Fruit fly (Drosophila melanogaster) whole organism, embryonic: Measurements from ENCODE around the gene Nxf3.

Experiments
- Awh ChIP-seq: fragments of 200-800 bp; sonication (Bioruptor generic); IDR thresholded peaks from 2 replicates; pipeline ENCODE4, ENCODE4 v1.3.6; 2022; ENCODE audit warnings: missing biosample characterization, missing genetic modification characterization
- CG10267 ChIP-seq: fragments of 200-800 bp; sonication (Bioruptor generic); optimal IDR thresholded peaks from 2 replicates; lab custom pipeline; 2018; ENCODE audit warnings: missing biosample characterization, mild to moderate bottlenecking, missing genetic modification characterization, moderate library complexity
- CG10274 ChIP-seq: fragments of 200-800 bp; sonication (Bioruptor generic); optimal IDR thresholded peaks from 3 replicates; lab custom pipeline; 2017; ENCODE audit warnings: missing biosample characterization, mild to moderate bottlenecking, missing genetic modification characterization
- CG10565 ChIP-seq: fragments of 200-800 bp; sonication (Bioruptor generic); optimal IDR thresholded peaks from 3 replicates; lab custom pipeline; 2016; ENCODE audit warnings: missing biosample characterization, mild to moderate bottlenecking, missing genetic modification characterization
- CG14965 ChIP-seq: fragments of 200-800 bp; sonication (Bioruptor generic); optimal IDR thresholded peaks from 2 replicates; lab custom pipeline; 2016; ENCODE audit warnings: missing biosample characterization, missing genetic modification characterization, borderline replicate concordance
- CG15073 ChIP-seq: fragments of 200-800 bp; sonication (Bioruptor generic); optimal IDR thresholded peaks from 2 replicates; lab custom pipeline; 2016; ENCODE audit warnings: missing biosample characterization, missing genetic modification characterization
- CG17802 ChIP-seq: fragments of 200-800 bp; sonication (Bioruptor generic); optimal IDR thresholded peaks from 2 replicates; lab custom pipeline; 2018; ENCODE audit warnings: missing biosample characterization, mild to moderate bottlenecking, missing genetic modification characterization, moderate library complexity
- CG17829 ChIP-seq: fragments of 200-800 bp; optimal IDR thresholded peaks from 2 replicates; lab custom pipeline; 2019; ENCODE audit warnings: missing biosample characterization, mild to moderate bottlenecking, missing genetic modification characterization, moderate library complexity
- CG18764 ChIP-seq: fragments of 200-800 bp; sonication (Bioruptor generic); optimal IDR thresholded peaks from 3 replicates; lab custom pipeline; 2016; ENCODE audit warnings: missing biosample characterization, missing genetic modification characterization
- CG31441 ChIP-seq: fragments of 200-800 bp; sonication (Bioruptor generic); IDR thresholded peaks from 2 replicates; pipeline ENCODE4 v1.3.6; 2022; ENCODE audit warnings: missing biosample characterization, missing genetic modification characterization
- CG32772 ChIP-seq: fragments of 200-800 bp; sonication (Bioruptor generic); IDR thresholded peaks from 2 replicates; pipeline ENCODE4 v1.3.6; 2022; ENCODE audit warnings: missing biosample characterization, missing genetic modification characterization
- CG34224 ChIP-seq: fragments of 200-800 bp; sonication (Bioruptor generic); IDR thresholded peaks from 3 replicates; pipeline ENCODE4 v1.3.6; 2022; ENCODE audit warnings: missing biosample characterization, missing genetic modification characterization; ENCODE audit not compliant: partially characterized antibody
- CG34376 ChIP-seq: fragments of 200-800 bp; sonication (Bioruptor generic); optimal IDR thresholded peaks from 2 replicates; lab custom pipeline; 2018; ENCODE audit warnings: missing biosample characterization, mild to moderate bottlenecking, missing genetic modification characterization
- CG3726 ChIP-seq: fragments of 200-800 bp; sonication (Bioruptor generic); IDR thresholded peaks from 3 replicates; pipeline ENCODE4, ENCODE4 v1.3.6; 2022; ENCODE audit warnings: missing biosample characterization, missing genetic modification characterization
- CG3995 ChIP-seq: fragments of 200-800 bp; sonication (Bioruptor generic); optimal IDR thresholded peaks from 3 replicates; lab custom pipeline; 2016; ENCODE audit warnings: missing biosample characterization, missing genetic modification characterization
- CG42726 ChIP-seq: fragments of 200-800 bp; sonication (Bioruptor generic); IDR thresholded peaks from 2 replicates; pipeline ENCODE4 v1.3.6; 2022; ENCODE audit warnings: missing biosample characterization, missing genetic modification characterization; ENCODE audit not compliant: partially characterized antibody
- CG4404 ChIP-seq: fragments of 200-800 bp; sonication (Bioruptor generic); IDR thresholded peaks from 2 replicates; pipeline ENCODE4 v1.3.6; 2022; ENCODE audit warnings: missing biosample characterization, missing genetic modification characterization
- CG4617 ChIP-seq: fragments of 200-800 bp; sonication (Bioruptor generic); optimal IDR thresholded peaks from 3 replicates; lab custom pipeline; 2016; ENCODE audit warnings: missing biosample characterization, missing genetic modification characterization, borderline replicate concordance
- CG8765 ChIP-seq: fragments of 200-800 bp; sonication (Bioruptor generic); IDR thresholded peaks from 2 replicates; pipeline ENCODE4 v1.3.6; 2022; ENCODE audit warnings: missing biosample characterization, missing genetic modification characterization
- CG8924 ChIP-seq: fragments of 200-800 bp; optimal IDR thresholded peaks from 3 replicates; lab custom pipeline; 2019; ENCODE audit warnings: missing biosample characterization, mild to moderate bottlenecking, missing genetic modification characterization, moderate library complexity
- Camta ChIP-seq: fragments of 200-800 bp; sonication (Bioruptor generic); optimal IDR thresholded peaks from 2 replicates; lab custom pipeline; 2016; ENCODE audit warnings: missing biosample characterization, missing genetic modification characterization
- CkIIα-i1 ChIP-seq: fragments of 200-800 bp; sonication (Bioruptor generic); IDR thresholded peaks from 2 replicates; pipeline ENCODE4 v1.3.6; 2022; ENCODE audit warnings: missing biosample characterization, missing genetic modification characterization
- Doc3 ChIP-seq: fragments of 200-800 bp; sonication (Bioruptor generic); IDR thresholded peaks from 3 replicates; pipeline ENCODE4 v1.3.6; 2022; ENCODE audit warnings: missing biosample characterization, missing genetic modification characterization; ENCODE audit not compliant: partially characterized antibody
- Drgx ChIP-seq: fragments of 200-800 bp; sonication (Bioruptor generic); IDR thresholded peaks from 2 replicates; pipeline ENCODE4 v1.3.6; 2022; ENCODE audit warnings: missing biosample characterization, missing genetic modification characterization
- HLHmδ ChIP-seq: fragments of 200-800 bp; sonication (Bioruptor generic); optimal IDR thresholded peaks from 2 replicates; lab custom pipeline; 2018; ENCODE audit warnings: missing biosample characterization, mild to moderate bottlenecking, missing genetic modification characterization, moderate library complexity
- Hr3 ChIP-seq: fragments of 200-800 bp; sonication (Bioruptor generic); optimal IDR thresholded peaks from 3 replicates; lab custom pipeline; 2016; ENCODE audit warnings: missing biosample characterization, missing genetic modification characterization
- MTF-1 ChIP-seq: fragments of 200-800 bp; sonication (Bioruptor generic); optimal IDR thresholded peaks from 2 replicates; lab custom pipeline; 2018; ENCODE audit warnings: missing biosample characterization, mild to moderate bottlenecking, missing genetic modification characterization, borderline replicate concordance
- Neu2 ChIP-seq: fragments of 200-800 bp; sonication (Bioruptor generic); optimal IDR thresholded peaks from 3 replicates; lab custom pipeline; 2016; ENCODE audit warnings: missing biosample characterization, missing genetic modification characterization, borderline replicate concordance
- NfI ChIP-seq: fragments of 200-800 bp; sonication (Bioruptor generic); optimal IDR thresholded peaks from 3 replicates; lab custom pipeline; 2018; ENCODE audit warnings: missing biosample characterization, mild to moderate bottlenecking, missing genetic modification characterization, moderate library complexity
- Six4 ChIP-seq: fragments of 200-800 bp; sonication (Bioruptor generic); optimal IDR thresholded peaks from 2 replicates; lab custom pipeline; 2016; ENCODE audit warnings: missing biosample characterization, missing genetic modification characterization
- YL-1 ChIP-seq: fragments of 200-800 bp; sonication (Bioruptor generic); optimal IDR thresholded peaks from 3 replicates; lab custom pipeline; 2017; ENCODE audit warnings: missing biosample characterization, mild to moderate bottlenecking, missing genetic modification characterization
- chinmo ChIP-seq: fragments of 200-800 bp; sonication (Bioruptor generic); IDR thresholded peaks from 4 replicates; pipeline ENCODE4 v1.3.6; 2022; ENCODE audit warnings: missing biosample characterization, missing genetic modification characterization; ENCODE audit not compliant: partially characterized antibody
- chm ChIP-seq: fragments of 200-800 bp; sonication (Bioruptor generic); IDR thresholded peaks from 2 replicates; pipeline ENCODE4 v1.3.6; 2022; ENCODE audit warnings: missing biosample characterization, missing genetic modification characterization
- chn ChIP-seq: fragments of 200-800 bp; sonication (Bioruptor generic); optimal IDR thresholded peaks from 2 replicates; lab custom pipeline; 2016; ENCODE audit warnings: missing biosample characterization, missing genetic modification characterization
- corto ChIP-seq: fragments of 200-800 bp; sonication (Bioruptor generic); optimal IDR thresholded peaks from 2 replicates; lab custom pipeline; 2016; ENCODE audit warnings: missing biosample characterization, mild to moderate bottlenecking, missing genetic modification characterization, moderate library complexity
- da ChIP-seq: fragments of 200-800 bp; sonication (Bioruptor generic); optimal IDR thresholded peaks from 2 replicates; lab custom pipeline; 2016; ENCODE audit warnings: missing biosample characterization, missing genetic modification characterization
- fd102C ChIP-seq: fragments of 200-800 bp; sonication (Bioruptor generic); optimal IDR thresholded peaks from 2 replicates; lab custom pipeline; 2018; ENCODE audit warnings: missing biosample characterization, mild to moderate bottlenecking, missing genetic modification characterization, moderate library complexity
- hb ChIP-seq: fragments of 200-800 bp; sonication (Bioruptor generic); IDR thresholded peaks from 3 replicates; pipeline ENCODE4 v1.3.6; 2022; ENCODE audit warnings: missing biosample characterization, missing genetic modification characterization; ENCODE audit not compliant: partially characterized antibody
- mirr ChIP-seq: fragments of 200-800 bp; sonication (Bioruptor generic); optimal IDR thresholded peaks from 3 replicates; lab custom pipeline; 2018; ENCODE audit warnings: missing biosample characterization, mild to moderate bottlenecking, missing genetic modification characterization
- pan ChIP-seq, 4 experiments: fragments of >200 bp in 3 of 4; fragments of 200-800 bp in 1 of 4; sonication (Bioruptor generic) in 1 of 4; optimal IDR thresholded peaks in 3 of 4; IDR thresholded peaks in 1 of 4; 2 replicates each; pipeline versions ENCODE4 v1.3.6 to Lab custom; 2017 to 2022; ENCODE audit warnings: missing biosample characterization in 2 of 4, missing genetic modification characterization in 2 of 4, mixed read lengths in 1 of 4
- pfk ChIP-seq: fragments of 200-800 bp; sonication (Bioruptor generic); optimal IDR thresholded peaks from 2 replicates; lab custom pipeline; 2018; ENCODE audit warnings: missing biosample characterization, mild to moderate bottlenecking, missing genetic modification characterization, moderate library complexity
- pho ChIP-seq: fragments of 200-800 bp; sonication (Bioruptor generic); optimal IDR thresholded peaks from 2 replicates; lab custom pipeline; 2016; ENCODE audit warnings: missing biosample characterization, missing genetic modification characterization
- row ChIP-seq: fragments of 200-800 bp; sonication (Bioruptor generic); IDR thresholded peaks from 3 replicates; pipeline ENCODE4 v1.3.6; 2022; ENCODE audit warnings: missing biosample characterization, missing genetic modification characterization
- sens-2 ChIP-seq: fragments of 200-800 bp; sonication (Bioruptor generic); IDR thresholded peaks from 2 replicates; pipeline ENCODE4 v1.3.6; 2022; ENCODE audit warnings: missing biosample characterization, missing genetic modification characterization
- slp2 ChIP-seq: fragments of 200-800 bp; sonication (Bioruptor generic); optimal IDR thresholded peaks from 2 replicates; lab custom pipeline; 2016; ENCODE audit warnings: missing biosample characterization, missing genetic modification characterization
- so ChIP-seq: fragments of 200-800 bp; sonication (Bioruptor generic); IDR thresholded peaks from 3 replicates; pipeline ENCODE4 v1.3.6; 2022; ENCODE audit warnings: missing biosample characterization, missing genetic modification characterization
- toy ChIP-seq: fragments of 200-800 bp; sonication (Bioruptor generic); IDR thresholded peaks from 2 replicates; pipeline ENCODE4 v1.3.6; 2022; ENCODE audit warnings: missing biosample characterization, missing genetic modification characterization
- usp ChIP-seq: fragments of >200 bp; optimal IDR thresholded peaks from 2 replicates; lab custom pipeline; 2017; ENCODE audit warnings: missing biosample characterization, missing genetic modification characterization

Nxf3 gene

DNA sequence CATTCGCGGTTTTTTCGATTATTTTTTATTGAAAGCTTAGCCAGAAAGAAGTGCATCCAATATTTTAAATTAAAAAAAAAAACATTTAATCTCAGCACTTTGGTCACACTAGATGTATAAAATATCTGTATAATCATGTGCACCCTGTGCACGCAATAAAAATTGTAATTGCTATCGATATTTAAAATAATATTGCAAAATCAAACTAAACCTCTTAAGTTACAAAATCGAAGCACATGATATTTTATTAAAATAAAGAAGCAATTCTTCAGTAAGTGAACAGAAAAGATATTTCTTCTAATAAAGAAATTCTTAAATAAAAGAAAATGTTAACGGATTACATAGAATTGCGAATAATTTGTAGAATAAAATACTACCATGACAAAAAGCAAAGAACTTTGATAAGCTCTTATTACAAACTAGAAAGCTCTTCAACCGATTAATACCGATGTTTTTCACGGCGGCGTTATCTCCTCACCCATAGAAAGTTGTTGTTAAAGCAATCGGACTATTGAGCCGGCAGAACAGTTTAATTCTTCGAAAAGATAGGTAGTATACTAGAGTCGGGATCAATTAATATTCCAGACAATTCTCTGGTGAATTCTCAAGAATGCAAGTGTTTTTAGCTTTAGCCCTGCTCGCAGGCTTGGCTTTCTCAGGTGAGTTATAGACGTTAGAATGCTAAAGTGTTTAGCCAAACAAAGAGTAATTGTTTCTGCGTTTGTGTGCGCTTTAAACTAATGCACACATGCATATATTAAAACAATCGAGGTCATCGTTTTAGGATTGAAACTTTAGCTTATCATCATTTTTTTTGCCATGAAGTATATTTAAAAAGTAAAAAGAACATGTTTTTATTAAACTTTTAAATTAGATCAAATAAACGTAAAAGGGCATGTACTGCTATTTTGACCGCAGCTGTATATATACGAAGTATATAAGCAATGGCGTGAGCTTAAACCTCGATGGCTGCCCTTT is 29.0 kb downstream of the Nxf3 start, which contains the start of gene CtsK1 (continued):
- TF ChIP-seq da (GFP tag; lab: Kevin White, UChicago) (no peak), CG32772 (no peak; the same call in 1 of the 2 replicates), Awh (GFP tag; lab: Robert Waterston, UW) (no peak), chm (GFP tag; lab: Robert Waterston, UW) (no peak), CG34224 (peak; percentile 67; the same call in 2 of the 3 replicates), MTF-1 (GFP tag; lab: Kevin White, UChicago) (no peak), CG17829 (tag; lab: Kevin White, UChicago) (peak; percentile 33), mirr (GFP tag; lab: Kevin White, UChicago) (no peak), Doc3 (GFP tag; lab: Robert Waterston, UW) (peak; percentile 78), so (GFP tag; lab: Robert Waterston, UW) (no peak), Hr3 (GFP tag; lab: Kevin White, UChicago) (no peak), CG4617 (GFP tag; lab: Kevin White, UChicago) (no peak), fd102C (GFP tag; lab: Kevin White, UChicago) (no peak), chn (GFP tag; lab: Kevin White, UChicago) (no peak), CG8765 (GFP tag; lab: Robert Waterston, UW) (no peak), CG3995 (peak; percentile 2), CG34376 (GFP tag; lab: Kevin White, UChicago) (no peak), CG4404 (no peak), CG31441 (GFP tag; lab: Robert Waterston, UW) (peak; percentile 48), YL-1 (no peak), pan (optimal IDR thresholded peaks at IDR 0.05; lab: Kevin White, UChicago) (no peak), pan (GFP tag; optimal IDR thresholded peaks at IDR 0.05 in 1 of 2, IDR thresholded peaks at IDR 0.05 in 1 of 2) (peak in 1 of 2 experiments; percentile 74), corto (GFP tag; lab: Kevin White, UChicago) (no peak), chinmo (GFP tag; lab: Robert Waterston, UW) (0 out of 4 replicates have a peak, but pooled peaks have one; percentile 71), row (GFP tag; lab: Robert Waterston, UW) (peak; percentile 75), CG18764 (no peak), Camta (GFP tag; lab: Kevin White, UChicago) (no peak), pfk (no peak), slp2 (GFP tag; lab: Kevin White, UChicago) (no peak), CG10267 (tag; lab: Kevin White, UChicago) (peak; percentile 38), toy (GFP tag; lab: Robert Waterston, UW) (no peak), CG10565 (no peak), usp (GFP tag; lab: Kevin White, UChicago) (no peak), CkIIα-i1 (GFP tag; lab: Robert Waterston, UW) (no peak), CG17802 (tag; lab: Kevin White, UChicago) (no peak), CG10274 (GFP tag; lab: Kevin White, UChicago) (no peak), Neu2 (GFP tag; lab: Kevin White, UChicago) (no peak), sens-2 (GFP tag; lab: Robert Waterston, UW) (no peak), CG3726 (GFP tag; lab: Robert Waterston, UW) (no peak), pho (GFP tag; lab: Kevin White, UChicago) (no peak), NfI (no peak), CG14965 (GFP tag; lab: Kevin White, UChicago) (no peak), CG15073 (no peak), CG42726 (GFP tag; lab: Robert Waterston, UW) (no peak), Drgx (GFP tag; lab: Robert Waterston, UW) (peak; percentile 82), HLHmδ (GFP tag; lab: Kevin White, UChicago) (no peak), CG8924 (no peak), hb (GFP tag; lab: Robert Waterston, UW) (no peak), Six4 (GFP tag; lab: Kevin White, UChicago) (no peak)
